Fruit fly (Drosophila melanogaster): ENCODE data around the gene plum.

The plum gene

dm6 chr3R:26436001-26436400 lies 99.0 kb downstream of the plum start:
- TF ChIP-seq CG17801 (GFP tag; optimal IDR thresholded peaks at IDR 0.05; ENCODE audit: partially characterized antibody), result no peak

dm6 chr3R:26433743-26434142 lies 101.3 kb downstream of the plum start:
- no peak for TF ChIP-seq CG17801 (GFP tag; optimal IDR thresholded peaks at IDR 0.05; ENCODE audit: partially characterized antibody)

dm6 chr3R:26432978-26433377 lies 102.0 kb downstream of the plum start:
- TF ChIP-seq CG17801 (GFP tag; optimal IDR thresholded peaks at IDR 0.05; ENCODE audit: partially characterized antibody), result no peak

dm6 chr3R:26432526-26432925 lies 102.5 kb downstream of the plum start:
- TF ChIP-seq CG17801 (GFP tag; optimal IDR thresholded peaks at IDR 0.05; ENCODE audit: partially characterized antibody), result no peak

- no peak for TF ChIP-seq CG17801 (GFP tag; optimal IDR thresholded peaks at IDR 0.05; ENCODE audit: partially characterized antibody)
Measured at dm6 chr3R:26429619-26430018, 105.4 kb downstream of the plum start.

- no peak for TF ChIP-seq CG17801 (GFP tag; optimal IDR thresholded peaks at IDR 0.05; ENCODE audit: partially characterized antibody)
Measured at dm6 chr3R:26428220-26428619, 106.8 kb downstream of the plum start.

- TF ChIP-seq CG17801 (GFP tag; optimal IDR thresholded peaks at IDR 0.05; ENCODE audit: partially characterized antibody), result no peak
Measured at dm6 chr3R:26425681-26426080, 109.3 kb downstream of the plum start, which contains the start of gene CG34291. TSS of gene CG34291 (minus strand) at chr3R:26425781.

dm6 chr3R:26425005-26425404 lies 110.0 kb downstream of the plum start, which contains the start of gene CG6503:
TSS of gene CG6503 (minus strand) at chr3R:26425105.
- TF ChIP-seq CG17801 (GFP tag; optimal IDR thresholded peaks at IDR 0.05; ENCODE audit: partially characterized antibody), result no peak
